Fruit fly (Drosophila melanogaster): ENCODE results near the gene sc.

- TF ChIP-seq CTCF (optimal IDR thresholded peaks at IDR 0.05) (no peak), CG8478 (optimal IDR thresholded peaks at IDR 0.05) (no peak)
Observed at dm6 chrX:446002-446401, 50.1 kb downstream of the sc start.

All from S2 (cell line).